Fruit fly (Drosophila melanogaster) whole organism, embryonic: ENCODE measurements around the gene Drgx.

Experiments used
- ATbp ChIP-seq: fragments of 200-800 bp; sonication (Bioruptor generic); optimal IDR thresholded peaks from 2 replicates; lab custom pipeline; 2017; ENCODE audit warnings: missing biosample characterization, mild to moderate bottlenecking, missing genetic modification characterization, missing genetic modification reagents
- Asciz ChIP-seq: fragments of 200-800 bp; sonication (Bioruptor generic); optimal IDR thresholded peaks from 2 replicates; lab custom pipeline; 2017; ENCODE audit warnings: missing biosample characterization, mild to moderate bottlenecking, missing genetic modification characterization, missing genetic modification reagents
- B-H1 ChIP-seq: fragments of 200-800 bp; sonication (Bioruptor generic); IDR thresholded peaks from 3 replicates; pipeline ENCODE4 v1.3.6; 2022; ENCODE audit warnings: missing biosample characterization, missing genetic modification characterization
- Blimp-1 ChIP-seq: fragments of 200-800 bp; sonication (Bioruptor generic); optimal IDR thresholded peaks from 3 replicates; lab custom pipeline; 2018; ENCODE audit warnings: missing biosample characterization, missing genetic modification characterization, mild to moderate bottlenecking, moderate library complexity, missing genetic modification reagents
- CG10267 ChIP-seq: fragments of 200-800 bp; sonication (Bioruptor generic); optimal IDR thresholded peaks from 2 replicates; lab custom pipeline; 2018; ENCODE audit warnings: missing biosample characterization, mild to moderate bottlenecking, missing genetic modification characterization, moderate library complexity
- CG10431 ChIP-seq: fragments of 200-800 bp; sonication (Bioruptor generic); optimal IDR thresholded peaks from 3 replicates; lab custom pipeline; 2018; ENCODE audit warnings: missing biosample characterization, mild to moderate bottlenecking, missing genetic modification characterization
- CG11398 ChIP-seq: fragments of 200-800 bp; sonication (Bioruptor generic); optimal IDR thresholded peaks from 2 replicates; lab custom pipeline; 2016; ENCODE audit warnings: missing biosample characterization, missing genetic modification characterization
- CG13775 ChIP-seq: fragments of 200-800 bp; sonication (Bioruptor generic); optimal IDR thresholded peaks from 3 replicates; lab custom pipeline; 2017; ENCODE audit warnings: missing biosample characterization, mild to moderate bottlenecking, missing genetic modification characterization
- CG14860 ChIP-seq: fragments of 200-800 bp; sonication (Bioruptor generic); IDR thresholded peaks from 3 replicates; pipeline ENCODE4 v1.3.6; 2022; ENCODE audit warnings: missing biosample characterization, missing genetic modification characterization; ENCODE audit not compliant: partially characterized antibody
- CG15514 ChIP-seq: fragments of 200-800 bp; sonication (Bioruptor generic); optimal IDR thresholded peaks from 3 replicates; lab custom pipeline; 2017; ENCODE audit warnings: missing biosample characterization, missing genetic modification characterization, mild to moderate bottlenecking, moderate library complexity, missing genetic modification reagents
- CG15696 ChIP-seq: fragments of 200-800 bp; sonication (Bioruptor generic); optimal IDR thresholded peaks from 2 replicates; lab custom pipeline; 2019; ENCODE audit warnings: missing biosample characterization, mild to moderate bottlenecking, missing genetic modification characterization, moderate library complexity
- CG1647 ChIP-seq: fragments of 200-800 bp; sonication (Bioruptor generic); optimal IDR thresholded peaks from 3 replicates; lab custom pipeline; 2016; ENCODE audit warnings: missing biosample characterization, missing genetic modification characterization
- CG16779 ChIP-seq: fragments of 200-800 bp; sonication (Bioruptor generic); IDR thresholded peaks from 2 replicates; pipeline ENCODE4 v1.3.6; 2022; ENCODE audit warnings: missing biosample characterization, missing genetic modification characterization
- CG17361 ChIP-seq: fragments of 200-800 bp; sonication (Bioruptor generic); IDR thresholded peaks from 3 replicates; pipeline ENCODE4 v1.3.6; 2022; ENCODE audit warnings: missing biosample characterization, missing genetic modification characterization
- CG1792 ChIP-seq: fragments of 200-800 bp; sonication (Bioruptor generic); optimal IDR thresholded peaks from 2 replicates; lab custom pipeline; 2016; ENCODE audit warnings: missing biosample characterization, missing genetic modification characterization
- CG4282 ChIP-seq: fragments of 200-800 bp; sonication (Bioruptor generic); optimal IDR thresholded peaks from 2 replicates; lab custom pipeline; 2016; ENCODE audit warnings: missing biosample characterization, missing genetic modification characterization
- CG4328 ChIP-seq: fragments of 200-800 bp; sonication (Bioruptor generic); optimal IDR thresholded peaks from 3 replicates; lab custom pipeline; 2017; ENCODE audit warnings: missing biosample characterization, missing genetic modification reagents, missing genetic modification characterization
- CG4404 ChIP-seq: fragments of 200-800 bp; sonication (Bioruptor generic); IDR thresholded peaks from 2 replicates; pipeline ENCODE4 v1.3.6; 2022; ENCODE audit warnings: missing biosample characterization, missing genetic modification characterization
- CG7963 ChIP-seq: fragments of 200-800 bp; sonication (Bioruptor generic); IDR thresholded peaks from 3 replicates; pipeline ENCODE4 v1.3.6; 2022; ENCODE audit warnings: missing biosample characterization, missing genetic modification characterization; ENCODE audit not compliant: partially characterized antibody
- CG7987 ChIP-seq: fragments of 200-800 bp; sonication (Bioruptor generic); optimal IDR thresholded peaks from 2 replicates; lab custom pipeline; 2018; ENCODE audit warnings: missing biosample characterization, mild to moderate bottlenecking, missing genetic modification characterization, moderate library complexity
- CG8388 ChIP-seq: fragments of 200-800 bp; sonication (Bioruptor generic); optimal IDR thresholded peaks from 2 replicates; lab custom pipeline; 2019; ENCODE audit warnings: missing biosample characterization, mild to moderate bottlenecking, missing genetic modification characterization, moderate library complexity
- CG8478 ChIP-seq: fragments of >200 bp; optimal IDR thresholded peaks from 2 replicates; lab custom pipeline; 2018
- CoRest ChIP-seq: fragments of 200-800 bp; sonication (Bioruptor generic); optimal IDR thresholded peaks from 3 replicates; lab custom pipeline; 2018; ENCODE audit warnings: missing biosample characterization, mild to moderate bottlenecking, missing genetic modification characterization, moderate library complexity
- Dbx ChIP-seq: fragments of 200-800 bp; sonication (Bioruptor generic); IDR thresholded peaks from 3 replicates; pipeline ENCODE4 v1.3.6; 2022; ENCODE audit warnings: missing biosample characterization, missing genetic modification characterization
- Fer2 ChIP-seq: fragments of 200-800 bp; sonication (Bioruptor generic); optimal IDR thresholded peaks from 2 replicates; lab custom pipeline; 2018; ENCODE audit warnings: missing biosample characterization, mild to moderate bottlenecking, missing genetic modification characterization, moderate library complexity
- Fer3 ChIP-seq: fragments of 200-800 bp; sonication (Bioruptor generic); optimal IDR thresholded peaks from 2 replicates; lab custom pipeline; 2018; ENCODE audit warnings: missing biosample characterization, mild to moderate bottlenecking, missing genetic modification characterization, moderate library complexity
- Hmr ChIP-seq: fragments of 200-800 bp; sonication (Bioruptor generic); optimal IDR thresholded peaks from 3 replicates; lab custom pipeline; 2017; ENCODE audit warnings: mild to moderate bottlenecking, missing biosample characterization, missing genetic modification reagents, missing genetic modification characterization
- Hr51 ChIP-seq, 2 experiments: fragments of 200-800 bp; sonication (Bioruptor generic); optimal IDR thresholded peaks; 2 replicates in 1 of 2; 3 replicates in 1 of 2; lab custom pipeline; 2016 to 2018; ENCODE audit warnings: missing biosample characterization in 2 of 2, missing genetic modification characterization in 2 of 2, mild to moderate bottlenecking in 1 of 2, moderate library complexity in 1 of 2
- Med ChIP-seq: fragments of 200-800 bp; sonication (Bioruptor generic); peaks from one replicate; lab custom pipeline; 2016; ENCODE audit warnings: missing biosample characterization, missing genetic modification characterization, mild to moderate bottlenecking, inconsistent platforms, moderate library complexity
- Mes4 ChIP-seq: fragments of 200-800 bp; sonication (Bioruptor generic); optimal IDR thresholded peaks from 2 replicates; lab custom pipeline; 2016; ENCODE audit warnings: missing biosample characterization, missing genetic modification characterization
- Scr ChIP-seq: fragments of 200-800 bp; sonication (Bioruptor generic); IDR thresholded peaks from 2 replicates; pipeline ENCODE4 v1.3.6; 2022; ENCODE audit warnings: missing biosample characterization, missing genetic modification characterization; ENCODE audit not compliant: partially characterized antibody
- Six4 ChIP-seq: fragments of 200-800 bp; sonication (Bioruptor generic); optimal IDR thresholded peaks from 2 replicates; lab custom pipeline; 2016; ENCODE audit warnings: missing biosample characterization, missing genetic modification characterization
- Sox102F ChIP-seq: fragments of 200-800 bp; sonication (Bioruptor generic); optimal IDR thresholded peaks from 2 replicates; lab custom pipeline; 2018; ENCODE audit warnings: missing biosample characterization, mild to moderate bottlenecking, missing genetic modification characterization, moderate library complexity
- az2 ChIP-seq: fragments of 200-800 bp; sonication (Bioruptor generic); optimal IDR thresholded peaks from 3 replicates; lab custom pipeline; 2016; ENCODE audit warnings: missing biosample characterization, missing genetic modification characterization
- cad ChIP-seq: fragments of >200 bp; optimal IDR thresholded peaks from 2 replicates; lab custom pipeline; 2017; ENCODE audit warnings: missing biosample characterization, missing genetic modification characterization
- chif ChIP-seq, 2 experiments: fragments of 200-800 bp; sonication (Bioruptor generic); optimal IDR thresholded peaks; 3 replicates each; lab custom pipeline; 2016; ENCODE audit warnings: missing biosample characterization in 2 of 2, missing genetic modification characterization in 2 of 2
- chm ChIP-seq: fragments of 200-800 bp; sonication (Bioruptor generic); IDR thresholded peaks from 2 replicates; pipeline ENCODE4 v1.3.6; 2022; ENCODE audit warnings: missing biosample characterization, missing genetic modification characterization
- ci ChIP-seq: fragments of 200-800 bp; sonication (Bioruptor generic); IDR thresholded peaks from 3 replicates; pipeline ENCODE4 v1.3.6; 2022; ENCODE audit warnings: missing biosample characterization, missing genetic modification characterization
- dysf ChIP-seq: fragments of 200-800 bp; sonication (Bioruptor generic); IDR thresholded peaks from 3 replicates; pipeline ENCODE4 v1.3.6; 2022; ENCODE audit warnings: missing biosample characterization, missing genetic modification characterization
- fd3F ChIP-seq: fragments of 200-800 bp; sonication (Bioruptor generic); optimal IDR thresholded peaks from 2 replicates; lab custom pipeline; 2018; ENCODE audit warnings: missing biosample characterization, mild to moderate bottlenecking, missing genetic modification characterization, moderate library complexity
- ham ChIP-seq: fragments of 200-800 bp; sonication (Bioruptor generic); IDR thresholded peaks from 2 replicates; pipeline ENCODE4 v1.3.6; 2022; ENCODE audit warnings: missing biosample characterization, missing genetic modification characterization
- jumu ChIP-seq: fragments of 200-800 bp; sonication (Bioruptor generic); optimal IDR thresholded peaks from 3 replicates; lab custom pipeline; 2016; ENCODE audit warnings: missing biosample characterization, missing genetic modification characterization
- lmd ChIP-seq: fragments of 200-800 bp; sonication (Bioruptor generic); IDR thresholded peaks from 2 replicates; pipeline ENCODE4 v1.3.6; 2022; ENCODE audit warnings: missing biosample characterization, missing genetic modification characterization
- odd ChIP-seq: fragments of 200-800 bp; sonication (Bioruptor generic); optimal IDR thresholded peaks from 2 replicates; lab custom pipeline; 2017; ENCODE audit warnings: missing biosample characterization, mild to moderate bottlenecking, missing genetic modification characterization
- onecut ChIP-seq: fragments of 200-800 bp; sonication (Bioruptor generic); IDR thresholded peaks from 2 replicates; pipeline ENCODE4 v1.3.6; 2022; ENCODE audit warnings: missing biosample characterization, missing genetic modification characterization
- otp ChIP-seq: fragments of 200-800 bp; sonication (Bioruptor generic); IDR thresholded peaks from 3 replicates; pipeline ENCODE4, ENCODE4 v1.3.6; 2022; ENCODE audit warnings: missing biosample characterization, missing genetic modification characterization
- pan ChIP-seq, 4 experiments: fragments of >200 bp in 3 of 4; fragments of 200-800 bp in 1 of 4; sonication (Bioruptor generic) in 1 of 4; optimal IDR thresholded peaks in 3 of 4; IDR thresholded peaks in 1 of 4; 2 replicates each; pipeline versions ENCODE4 v1.3.6 to Lab custom; 2017 to 2022; ENCODE audit warnings: missing biosample characterization in 2 of 4, missing genetic modification characterization in 2 of 4, mixed read lengths in 1 of 4
- pho ChIP-seq: fragments of 200-800 bp; sonication (Bioruptor generic); optimal IDR thresholded peaks from 2 replicates; lab custom pipeline; 2016; ENCODE audit warnings: missing biosample characterization, missing genetic modification characterization
- tin ChIP-seq: fragments of 200-800 bp; sonication (Bioruptor generic); optimal IDR thresholded peaks from 3 replicates; lab custom pipeline; 2016; ENCODE audit warnings: missing biosample characterization, missing genetic modification characterization
- trh ChIP-seq: fragments of 200-800 bp; sonication (Bioruptor generic); optimal IDR thresholded peaks from 2 replicates; lab custom pipeline; 2016; ENCODE audit warnings: missing biosample characterization, missing genetic modification characterization

Drgx gene

dm6 chr2L:3703260-3703659 is 40.7 kb downstream of the Drgx start, which contains the start of gene CG2816 (continued):
- TF ChIP-seq Asciz (no peak), CG16779 (no peak), Six4 (GFP tag; lab: Kevin White, UChicago) (no peak), az2 (peak; percentile 40), ATbp (GFP tag; lab: Kevin White, UChicago) (no peak), Hr51 (GFP tag; optimal IDR thresholded peaks at IDR 0.05; lab: Kevin White, UChicago) (peak; percentile 60 to 68), CG15514 (peak; percentile 38), onecut (no peak), dysf (GFP tag; lab: Robert Waterston, UW) (peak; percentile 92), CG14860 (no peak), Fer2 (peak; percentile 36), chif (GFP tag; optimal IDR thresholded peaks at IDR 0.05; lab: Kevin White, UChicago) (peak; percentile 11 to 75), tin (GFP tag; lab: Kevin White, UChicago) (peak; percentile 53), ham (peak; percentile 23; the same call in 1 of the 2 replicates), CG10431 (GFP tag; lab: Kevin White, UChicago) (no peak), CG11398 (GFP tag; lab: Kevin White, UChicago) (no peak), Med (GFP tag; lab: Kevin White, UChicago) (peak; percentile 91), trh (GFP tag; lab: Kevin White, UChicago) (no peak), B-H1 (GFP tag; lab: Robert Waterston, UW) (no peak), Sox102F (GFP tag; lab: Kevin White, UChicago) (peak; percentile 23), CG13775 (peak; percentile 26), Fer3 (tag; lab: Kevin White, UChicago) (peak; percentile 63), CG1647 (GFP tag; lab: Kevin White, UChicago) (no peak), CG1792 (GFP tag; lab: Kevin White, UChicago) (no peak), CG8388 (no peak), pho (GFP tag; lab: Kevin White, UChicago) (peak; percentile 88), CG4282 (GFP tag; lab: Kevin White, UChicago) (peak; percentile 75), CG4404 (no peak), CG7987 (GFP tag; lab: Kevin White, UChicago) (no peak), Mes4 (GFP tag; lab: Kevin White, UChicago) (no peak), Dbx (peak; percentile 70), CG8478 (lab: Kevin White, UChicago) (no peak), odd (GFP tag; lab: Kevin White, UChicago) (no peak), lmd (peak; percentile 92), fd3F (GFP tag; lab: Kevin White, UChicago) (peak; percentile 45), jumu (GFP tag; lab: Kevin White, UChicago) (peak; percentile 54), Scr (GFP tag; lab: Robert Waterston, UW) (no peak), otp (GFP tag; lab: Robert Waterston, UW) (0 out of 3 replicates have a peak, but pooled peaks have one; percentile 8), CG15696 (no peak), chm (GFP tag; lab: Robert Waterston, UW) (no peak), pan (optimal IDR thresholded peaks at IDR 0.05; lab: Kevin White, UChicago) (no peak), pan (GFP tag; optimal IDR thresholded peaks at IDR 0.05 in 1 of 2, IDR thresholded peaks at IDR 0.05 in 1 of 2) (peak in 1 of 2 experiments; percentile 60), CG17361 (no peak), Blimp-1 (no peak), ci (no peak), CG10267 (tag; lab: Kevin White, UChicago) (peak; percentile 19), cad (GFP tag; lab: Kevin White, UChicago) (no peak), CG4328 (GFP tag; lab: Kevin White, UChicago) (no peak), CoRest (tag; lab: Kevin White, UChicago) (peak; percentile 49), CG7963 (GFP tag; lab: Robert Waterston, UW) (no peak), Hmr (GFP tag; lab: Kevin White, UChicago) (peak; percentile 80)
